Worm (Caenorhabditis elegans): ENCODE measurements around the gene asp-5.
A peak's percentile ranks its signal among the peaks of the same experiment; 100 is the strongest.

ce11 chrV:8305940-8306339 lies 33.8 kb downstream of the asp-5 start:
- TF ChIP-seq spr-1 (tag; optimal IDR thresholded peaks at IDR 0.05) (no peak), dmd-6 (GFP tag; IDR thresholded peaks at IDR 0.05) (peak; percentile 74), R02D3.7 (tag; optimal IDR thresholded peaks at IDR 0.05) (no peak), zfp-3 (GFP tag; conservative IDR thresholded peaks at IDR 0.05) (no peak), lin-39 (tag; optimal IDR thresholded peaks at IDR 0.05) (no peak), F26F4.8 (GFP tag; conservative IDR thresholded peaks at IDR 0.05) (no peak), daf-19 (GFP tag; conservative IDR thresholded peaks at IDR 0.05) (no peak), skn-1 (tag; optimal IDR thresholded peaks at IDR 0.05) (no peak)
